Worm (Caenorhabditis elegans) whole organism, young adult: ENCODE measurements around the gene srlf-35.

Experiments used
- B0261.1 ChIP-seq: sonication (generic microtip); optimal IDR thresholded peaks from 2 replicates; lab custom pipeline; 2016; ENCODE audit warnings: mild to moderate bottlenecking, missing genetic modification characterization, moderate library complexity, missing compliant biosample characterization
- C06A6.2 ChIP-seq: fragments of 200-800 bp; sonication (Bioruptor generic); conservative IDR thresholded peaks from 2 replicates; pipeline ENCODE4 v1.3.6; 2022; ENCODE audit warnings: missing genetic modification characterization, missing compliant biosample characterization
- F33H1.4 ChIP-seq: fragments of 200-800 bp; sonication (Bioruptor generic); IDR thresholded peaks from 2 replicates; pipeline ENCODE4 v1.3.6; 2022; ENCODE audit warnings: missing genetic modification reagents, missing genetic modification characterization, missing compliant biosample characterization
- F39B2.1 ChIP-seq: fragments of 200-800 bp; sonication (Bioruptor generic); IDR thresholded peaks from 2 replicates; pipeline ENCODE4 v1.3.6; 2022; ENCODE audit warnings: missing genetic modification reagents, missing genetic modification characterization, missing compliant biosample characterization
- F49E8.2 ChIP-seq: sonication (generic microtip); optimal IDR thresholded peaks from 3 replicates; lab custom pipeline; 2017; ENCODE audit warnings: missing genetic modification characterization, mild to moderate bottlenecking, missing compliant biosample characterization, antibody characterized with exemption, moderate library complexity; ENCODE audit not compliant: insufficient read depth
- K11D2.4 ChIP-seq: fragments of 200-800 bp; sonication (Bioruptor generic); IDR thresholded peaks from 2 replicates; pipeline ENCODE4 v1.3.6; 2022; ENCODE audit warnings: missing genetic modification reagents, missing genetic modification characterization, missing compliant biosample characterization
- Y56A3A.18 ChIP-seq: fragments of 200-800 bp; sonication (Bioruptor generic); IDR thresholded peaks from 2 replicates; pipeline ENCODE4 v1.3.6; 2022; ENCODE audit warnings: missing genetic modification reagents, missing genetic modification characterization, missing compliant biosample characterization
- Y67H2A.10 ChIP-seq: fragments of 200-800 bp; sonication (Bioruptor generic); conservative IDR thresholded peaks from 2 replicates; pipeline ENCODE4 v1.3.6; 2022; ENCODE audit warnings: missing genetic modification reagents, missing genetic modification characterization, missing compliant biosample characterization
- Y95B8A.8 ChIP-seq: fragments of 200-800 bp; sonication (Bioruptor generic); IDR thresholded peaks from 2 replicates; pipeline ENCODE4 v1.3.6; 2022; ENCODE audit warnings: missing genetic modification reagents, missing genetic modification characterization, missing compliant biosample characterization
- ZK185.1 ChIP-seq: sonication (generic microtip); optimal IDR thresholded peaks from 2 replicates; lab custom pipeline; 2016; ENCODE audit warnings: mild to moderate bottlenecking, missing genetic modification characterization, missing compliant biosample characterization; ENCODE audit not compliant: poor library complexity, severe bottlenecking
- aptf-2 ChIP-seq: fragments of 200-800 bp; sonication (Bioruptor generic); conservative IDR thresholded peaks from 2 replicates; pipeline ENCODE4 v1.3.6; 2022; ENCODE audit warnings: missing genetic modification reagents, missing genetic modification characterization, missing compliant biosample characterization
- atf-7 ChIP-seq: sonication (generic microtip); optimal IDR thresholded peaks from 2 replicates; lab custom pipeline; 2017; ENCODE audit warnings: mild to moderate bottlenecking, missing genetic modification characterization, missing compliant biosample characterization
- athp-1 ChIP-seq: sonication (generic microtip); optimal IDR thresholded peaks from 2 replicates; lab custom pipeline; 2017; ENCODE audit warnings: mild to moderate bottlenecking, missing genetic modification characterization, missing compliant biosample characterization
- cebp-2 ChIP-seq: fragments of 200-800 bp; sonication (Bioruptor generic); IDR thresholded peaks from 2 replicates; pipeline ENCODE4 v1.3.6; 2022; ENCODE audit warnings: missing genetic modification characterization, missing compliant biosample characterization
- ceh-40 ChIP-seq: fragments of 200-800 bp; sonication (Bioruptor generic); IDR thresholded peaks from 2 replicates; pipeline ENCODE4 v1.3.6; 2022; ENCODE audit warnings: missing genetic modification characterization, missing compliant biosample characterization
- ceh-91 ChIP-seq: fragments of 200-800 bp; sonication (Bioruptor generic); IDR thresholded peaks from 2 replicates; pipeline ENCODE4 v1.3.6; 2022; ENCODE audit warnings: missing genetic modification reagents, missing genetic modification characterization, missing compliant biosample characterization
- dpl-1 ChIP-seq: fragments of 150-350 bp; optimal IDR thresholded peaks from 2 replicates; lab custom pipeline; 2014; ENCODE audit warnings: missing biosample characterization, missing genetic modification reagents, missing genetic modification characterization
- hmg-20 ChIP-seq: fragments of 200-800 bp; sonication (Bioruptor generic); IDR thresholded peaks from 2 replicates; pipeline ENCODE4 v1.3.6; 2022; ENCODE audit warnings: missing genetic modification reagents, missing genetic modification characterization, missing compliant biosample characterization
- lin-40 ChIP-seq: sonication (generic microtip); optimal IDR thresholded peaks from 2 replicates; lab custom pipeline; 2016; ENCODE audit warnings: missing genetic modification characterization, mild to moderate bottlenecking, missing compliant biosample characterization, missing genotype, missing genetic modification reagents
- mel-28 ChIP-seq: sonication (generic microtip); optimal IDR thresholded peaks from 2 replicates; lab custom pipeline; 2016; ENCODE audit warnings: borderline replicate concordance, mild to moderate bottlenecking, missing genetic modification characterization, missing compliant biosample characterization
- nfyb-1 ChIP-seq: fragments of 200-800 bp; sonication (Bioruptor generic); IDR thresholded peaks from 2 replicates; pipeline ENCODE4 v1.3.6; 2022; ENCODE audit warnings: missing genetic modification reagents, missing genetic modification characterization, missing compliant biosample characterization
- nhr-179 ChIP-seq: sonication (generic microtip); optimal IDR thresholded peaks from 2 replicates; lab custom pipeline; 2016; ENCODE audit warnings: mild to moderate bottlenecking, missing genetic modification characterization, missing compliant biosample characterization
- nhr-80 ChIP-seq: sonication (generic microtip); optimal IDR thresholded peaks from 2 replicates; lab custom pipeline; 2016; ENCODE audit warnings: missing genetic modification characterization, missing compliant biosample characterization
- rpc-1 ChIP-seq, 2 experiments: fragments of 150-350 bp in 1 of 2; sonication (generic microtip) in 1 of 2; optimal IDR thresholded peaks; 2 replicates each; lab custom pipeline; 2014 to 2018; ENCODE audit warnings: missing biosample characterization in 1 of 2, missing genetic modification characterization in 1 of 2, missing genetic modification reagents in 1 of 2, missing genotype in 1 of 2
- snpc-3.4 ChIP-seq: sonication (generic microtip); optimal IDR thresholded peaks from 2 replicates; lab custom pipeline; 2017; ENCODE audit warnings: missing genetic modification characterization, mild to moderate bottlenecking, missing compliant biosample characterization, antibody characterized with exemption, moderate library complexity, missing genotype, missing genetic modification reagents
- somi-1 ChIP-seq: fragments of 200-800 bp; sonication (Bioruptor generic); optimal IDR thresholded peaks from 2 replicates; lab custom pipeline; 2018; ENCODE audit warnings: mild to moderate bottlenecking, missing genetic modification characterization, missing compliant biosample characterization
- tbp1 ChIP-seq: fragments of 200-800 bp; sonication (Bioruptor generic); optimal IDR thresholded peaks from 2 replicates; lab custom pipeline; 2018; ENCODE audit warnings: mild to moderate bottlenecking, missing genetic modification characterization, missing compliant biosample characterization
- tbx-9 ChIP-seq: sonication (generic microtip); optimal IDR thresholded peaks from 2 replicates; lab custom pipeline; 2016; ENCODE audit warnings: borderline replicate concordance, missing genetic modification characterization, inconsistent platforms, missing compliant biosample characterization

srlf-35 gene

DNA sequence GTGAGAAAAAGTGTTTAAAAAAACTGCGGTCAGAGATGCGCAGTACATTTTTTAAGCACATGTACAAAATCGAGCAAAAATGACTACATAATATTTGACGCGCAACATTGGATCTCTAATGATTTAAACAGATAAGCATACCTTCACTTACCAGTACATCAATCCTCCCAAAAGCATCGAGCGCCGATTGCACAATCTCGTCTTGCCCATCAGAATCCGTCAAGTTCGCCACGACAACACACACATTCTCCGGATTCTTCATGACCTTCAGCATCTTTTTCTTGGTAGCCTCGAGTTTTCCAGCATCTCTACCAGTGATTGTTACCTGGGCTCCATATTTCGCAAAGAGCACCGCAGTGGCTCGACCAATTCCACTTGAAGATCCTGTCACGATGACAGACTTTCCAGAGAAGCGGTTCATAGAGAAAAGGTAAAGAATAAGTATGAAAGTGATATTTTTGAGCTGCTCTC lies 990 bp upstream of the srlf-35 start, which contains the start of gene T01G6.10 (continued):
- TF ChIP-seq rpc-1 (optimal IDR thresholded peaks at IDR 0.05; lab: Kevin White, UChicago) (no peak), rpc-1 (tag; optimal IDR thresholded peaks at IDR 0.05; lab: Kevin White, UChicago) (no peak)

- no peak for TF ChIP-seq ceh-40 (GFP tag; lab: Robert Waterston, UW)
Observed at ce11 chrV:505191-505590, 1.4 kb downstream of the srlf-35 start, which contains the start of gene srlf-19. srlf-19 (plus strand) TSS chrV:505491.

ce11 chrV:512420-512819 lies 8.6 kb downstream of the srlf-35 start, which contains the start of gene srh-37:
srh-37 (minus strand) TSS chrV:512520.
- no peak for TF ChIP-seq F39B2.1
- no peak for TF ChIP-seq somi-1 (GFP tag; lab: Kevin White, UChicago)
- no peak for TF ChIP-seq C06A6.2 (GFP tag; lab: Robert Waterston, UW)
- TF ChIP-seq aptf-2 (GFP tag; lab: Robert Waterston, UW), result no peak
- TF ChIP-seq cebp-2 (GFP tag; lab: Robert Waterston, UW), result no peak

ce11 chrV:519445-519844 lies 15.6 kb downstream of the srlf-35 start, which contains the start of gene nhr-210:
nhr-210 (minus strand) TSS chrV:519545.
- TF ChIP-seq snpc-3.4 (no peak), Y67H2A.10 (GFP tag; lab: Robert Waterston, UW) (no peak), nhr-80 (tag; lab: Kevin White, UChicago) (peak; percentile 44), F49E8.2 (tag; lab: Kevin White, UChicago) (no peak), F33H1.4 (GFP tag; lab: Robert Waterston, UW) (no peak)

- TF ChIP-seq nfyb-1 (GFP tag; lab: Robert Waterston, UW) (no peak), tbp1 (GFP tag; lab: Kevin White, UChicago) (no peak), ceh-91 (GFP tag; lab: Robert Waterston, UW) (no peak), B0261.1 (tag; lab: Kevin White, UChicago) (no peak), athp-1 (tag; lab: Kevin White, UChicago) (no peak), tbx-9 (no peak), nhr-80 (tag; lab: Kevin White, UChicago) (no peak), K11D2.4 (GFP tag; lab: Robert Waterston, UW) (no peak), hmg-20 (GFP tag; lab: Robert Waterston, UW) (no peak), nhr-179 (no peak), rpc-1 (optimal IDR thresholded peaks at IDR 0.05; lab: Kevin White, UChicago) (no peak), rpc-1 (tag; optimal IDR thresholded peaks at IDR 0.05; lab: Kevin White, UChicago) (no peak), lin-40 (tag; lab: Kevin White, UChicago) (no peak), mel-28 (tag; lab: Kevin White, UChicago) (no peak), ZK185.1 (tag; lab: Kevin White, UChicago) (no peak), Y56A3A.18 (GFP tag; lab: Robert Waterston, UW) (no peak)
Observed at ce11 chrV:521517-521916, 17.7 kb downstream of the srlf-35 start, which contains the start of gene srw-107. srw-107 (minus strand) TSS chrV:521617.

DNA sequence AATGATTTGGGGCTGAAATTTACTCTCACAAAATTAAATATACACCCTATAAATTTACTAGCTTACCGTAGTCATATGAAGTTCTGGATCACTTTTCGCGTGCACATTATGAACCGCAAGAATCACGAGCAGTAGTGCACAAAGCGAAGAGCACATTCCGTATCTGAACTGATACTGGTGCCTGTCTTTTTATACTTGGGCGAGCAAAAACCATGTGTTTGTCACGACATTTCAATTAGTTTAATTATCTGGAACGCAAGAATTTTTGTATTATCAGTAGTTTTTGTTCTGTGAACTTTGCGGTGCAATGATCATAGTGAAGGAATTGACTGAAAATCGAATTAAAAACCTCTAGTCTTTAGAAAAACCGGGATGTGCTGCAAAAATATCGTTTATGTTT lies 20.2 kb downstream of the srlf-35 start, which contains the start of gene lipl-3:
TSS of gene lipl-3 (minus strand) at position 161 of the 400 bp plus-strand sequence.
- TF ChIP-seq Y95B8A.8 (GFP tag; lab: Robert Waterston, UW) (no peak), dpl-1 (GFP tag; lab: Kevin White, UChicago) (no peak), K11D2.4 (GFP tag; lab: Robert Waterston, UW) (no peak), nhr-80 (tag; lab: Kevin White, UChicago) (peak; percentile 30), atf-7 (tag; lab: Kevin White, UChicago) (no peak)
